Worm (Caenorhabditis elegans) whole organism, L3 larva: ENCODE measurements around the gene sto-1.

ENCODE experiments used
- ceh-82 ChIP-seq: fragments of 150-350 bp; optimal IDR thresholded peaks from 2 replicates; lab custom pipeline; 2014; ENCODE audit warnings: missing biosample characterization, missing genetic modification characterization
- fkh-10 ChIP-seq: sonication (generic microtip); optimal IDR thresholded peaks from 2 replicates; lab custom pipeline; 2017; ENCODE audit warnings: missing biosample characterization, missing genetic modification reagents, missing genetic modification characterization
- fos-1 ChIP-seq: fragments of 150-350 bp; optimal IDR thresholded peaks from 2 replicates; lab custom pipeline; 2014; ENCODE audit warnings: missing biosample characterization, missing genetic modification characterization
- nhr-12 ChIP-seq: fragments of 150-350 bp; optimal IDR thresholded peaks from 2 replicates; lab custom pipeline; 2014; ENCODE audit warnings: missing biosample characterization, missing genetic modification characterization
- nhr-23 ChIP-seq: fragments of 150-350 bp; optimal IDR thresholded peaks from 2 replicates; lab custom pipeline; 2014; ENCODE audit warnings: missing biosample characterization, missing genetic modification reagents, missing genetic modification characterization
- nhr-237 ChIP-seq: fragments of 150-350 bp; optimal IDR thresholded peaks from 2 replicates; lab custom pipeline; 2014; ENCODE audit warnings: missing biosample characterization, missing genetic modification characterization
- sea-2 ChIP-seq: fragments of 150-350 bp; sonication (generic microtip); optimal IDR thresholded peaks from 4 replicates; lab custom pipeline; 2014; ENCODE audit warnings: missing biosample characterization, missing genetic modification reagents, missing genetic modification characterization
- unc-62 ChIP-seq: fragments of 150-350 bp; sonication (generic microtip); optimal IDR thresholded peaks from 4 replicates; lab custom pipeline; 2014; ENCODE audit warnings: missing biosample characterization, missing genetic modification reagents, missing genetic modification characterization

ce11 chrX:7522595-7522994 is 40.0 kb upstream of the sto-1 start:
- TF ChIP-seq nhr-23 (tag; lab: Kevin White, UChicago) (no peak), nhr-12 (tag; lab: Kevin White, UChicago) (no peak), sea-2 (GFP tag; lab: Kevin White, UChicago) (no peak), nhr-237 (tag; lab: Kevin White, UChicago) (no peak), fos-1 (tag; lab: Kevin White, UChicago) (no peak), ceh-82 (tag; lab: Kevin White, UChicago) (no peak), fkh-10 (no peak), unc-62 (GFP tag; lab: Kevin White, UChicago) (no peak)
